Worm (Caenorhabditis elegans) whole organism, L3 larva: ENCODE data around the gene acox-1.5.

Experiments used
- R02D3.7 ChIP-seq: fragments of 150-350 bp; optimal IDR thresholded peaks from 2 replicates; lab custom pipeline; 2014; ENCODE audit warnings: missing biosample characterization, missing genetic modification characterization
- ceh-9 ChIP-seq: sonication (generic microtip); optimal IDR thresholded peaks from 2 replicates; lab custom pipeline; 2018; ENCODE audit warnings: missing biosample characterization, missing genetic modification characterization
- daf-12 ChIP-seq: fragments of 150-350 bp; optimal IDR thresholded peaks from 2 replicates; lab custom pipeline; 2014; ENCODE audit warnings: missing biosample characterization, missing genetic modification reagents, missing genetic modification characterization
- egl-27 ChIP-seq: sonication (generic microtip); optimal IDR thresholded peaks from 4 replicates; lab custom pipeline; 2017; ENCODE audit warnings: missing biosample characterization, missing genetic modification reagents, missing genetic modification characterization
- egl-5 ChIP-seq: fragments of 150-350 bp; optimal IDR thresholded peaks from 2 replicates; lab custom pipeline; 2017; ENCODE audit warnings: missing biosample characterization, missing genetic modification reagents, missing genetic modification characterization, inconsistent platforms
- elt-1 ChIP-seq: fragments of 150-350 bp; optimal IDR thresholded peaks from 2 replicates; lab custom pipeline; 2014; ENCODE audit warnings: missing biosample characterization, missing genetic modification characterization
- elt-2 ChIP-seq: sonication (generic microtip); optimal IDR thresholded peaks from 2 replicates; lab custom pipeline; 2016; ENCODE audit warnings: missing genetic modification reagents, mild to moderate bottlenecking, missing genetic modification characterization, missing compliant biosample characterization
- elt-3 ChIP-seq, 3 experiments: fragments of 150-350 bp in 1 of 3; sonication (generic microtip) in 2 of 3; optimal IDR thresholded peaks; 2 replicates in 2 of 3; 4 replicates in 1 of 3; lab custom pipeline; 2014 to 2017; ENCODE audit warnings: missing biosample characterization in 3 of 3, missing genetic modification characterization in 3 of 3
- fkh-10 ChIP-seq: sonication (generic microtip); optimal IDR thresholded peaks from 2 replicates; lab custom pipeline; 2017; ENCODE audit warnings: missing biosample characterization, missing genetic modification reagents, missing genetic modification characterization
- fos-1 ChIP-seq: fragments of 150-350 bp; optimal IDR thresholded peaks from 2 replicates; lab custom pipeline; 2014; ENCODE audit warnings: missing biosample characterization, missing genetic modification characterization
- jun-1 ChIP-seq: fragments of 150-350 bp; optimal IDR thresholded peaks from 2 replicates; lab custom pipeline; 2014; ENCODE audit warnings: missing biosample characterization, missing genetic modification reagents, missing genetic modification characterization
- lin-15B ChIP-seq: fragments of 150-350 bp; optimal IDR thresholded peaks from 2 replicates; lab custom pipeline; 2014; ENCODE audit warnings: missing biosample characterization, missing genetic modification characterization
- lsy-12 ChIP-seq: sonication (generic microtip); optimal IDR thresholded peaks from 2 replicates; lab custom pipeline; 2016; ENCODE audit warnings: mild to moderate bottlenecking, missing genetic modification characterization, missing compliant biosample characterization
- mdl-1 ChIP-seq: fragments of 150-350 bp; optimal IDR thresholded peaks from 2 replicates; lab custom pipeline; 2014; ENCODE audit warnings: missing biosample characterization, missing genetic modification characterization
- mml-1 ChIP-seq: fragments of 150-350 bp; sonication (generic microtip); optimal IDR thresholded peaks from 3 replicates; lab custom pipeline; 2014; ENCODE audit warnings: missing biosample characterization, missing genetic modification characterization
- nfya-1 ChIP-seq: sonication (generic microtip); optimal IDR thresholded peaks from 2 replicates; lab custom pipeline; 2017; ENCODE audit warnings: missing genetic modification characterization, mild to moderate bottlenecking, missing compliant biosample characterization, antibody characterized with exemption, moderate library complexity; ENCODE audit not compliant: insufficient read depth
- nhr-11 ChIP-seq: fragments of 150-350 bp; optimal IDR thresholded peaks from 2 replicates; lab custom pipeline; 2014; ENCODE audit warnings: missing biosample characterization, missing genetic modification characterization
- nhr-12 ChIP-seq: fragments of 150-350 bp; optimal IDR thresholded peaks from 2 replicates; lab custom pipeline; 2014; ENCODE audit warnings: missing biosample characterization, missing genetic modification characterization
- nhr-23 ChIP-seq: fragments of 150-350 bp; optimal IDR thresholded peaks from 2 replicates; lab custom pipeline; 2014; ENCODE audit warnings: missing biosample characterization, missing genetic modification reagents, missing genetic modification characterization
- nhr-67 ChIP-seq: fragments of 150-350 bp; optimal IDR thresholded peaks from 2 replicates; lab custom pipeline; 2014; ENCODE audit warnings: missing biosample characterization, missing genetic modification characterization
- nhr-76 ChIP-seq: fragments of 150-350 bp; sonication (generic microtip); optimal IDR thresholded peaks from 5 replicates; lab custom pipeline; 2014; ENCODE audit warnings: missing biosample characterization, missing genetic modification characterization
- nhr-77 ChIP-seq: fragments of 150-350 bp; optimal IDR thresholded peaks from 2 replicates; lab custom pipeline; 2014; ENCODE audit warnings: missing biosample characterization, missing genetic modification characterization
- pha-4 ChIP-seq: fragments of 150-350 bp; optimal IDR thresholded peaks from 2 replicates; lab custom pipeline; 2014; ENCODE audit warnings: missing biosample characterization, missing genetic modification reagents, missing genetic modification characterization
- pqm-1 ChIP-seq: fragments of 150-350 bp; optimal IDR thresholded peaks from 2 replicates; lab custom pipeline; 2017; ENCODE audit warnings: missing biosample characterization, missing genetic modification characterization, inconsistent platforms
- sea-2 ChIP-seq: fragments of 150-350 bp; sonication (generic microtip); optimal IDR thresholded peaks from 4 replicates; lab custom pipeline; 2014; ENCODE audit warnings: missing biosample characterization, missing genetic modification reagents, missing genetic modification characterization
- skn-1 ChIP-seq: fragments of 150-350 bp; optimal IDR thresholded peaks from 2 replicates; lab custom pipeline; 2014; ENCODE audit warnings: missing biosample characterization, missing genetic modification characterization
- snpc-4 ChIP-seq: fragments of 150-350 bp; optimal IDR thresholded peaks from 2 replicates; lab custom pipeline; 2014; ENCODE audit warnings: missing biosample characterization, missing genetic modification characterization
- unc-62 ChIP-seq: fragments of 150-350 bp; sonication (generic microtip); optimal IDR thresholded peaks from 4 replicates; lab custom pipeline; 2014; ENCODE audit warnings: missing biosample characterization, missing genetic modification reagents, missing genetic modification characterization
- zag-1 ChIP-seq: fragments of 150-350 bp; optimal IDR thresholded peaks from 2 replicates; lab custom pipeline; 2014; ENCODE audit warnings: missing biosample characterization, missing genetic modification characterization
- ztf-4 ChIP-seq: fragments of 150-350 bp; optimal IDR thresholded peaks from 2 replicates; lab custom pipeline; 2014; ENCODE audit warnings: missing biosample characterization, missing genetic modification characterization

acox-1.5 gene

DNA sequence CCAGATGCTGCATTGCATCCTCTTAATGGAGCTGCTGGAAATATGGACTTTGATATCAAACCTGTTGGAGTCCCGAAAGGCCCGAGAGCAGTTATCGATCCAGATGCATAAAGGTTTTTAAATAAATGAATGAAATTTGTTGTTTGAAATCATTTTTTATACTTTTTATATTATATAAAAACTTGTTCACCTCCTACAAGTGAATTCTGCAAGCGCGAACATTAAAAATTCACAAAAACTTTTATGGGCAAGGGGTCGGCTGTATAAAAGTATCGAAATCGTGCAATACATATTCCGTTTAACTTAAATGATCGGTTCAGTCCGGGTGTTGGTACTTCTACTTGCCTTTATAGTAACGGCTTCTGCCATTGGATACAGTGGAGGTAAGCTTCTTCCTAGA is 6.2 kb upstream of the acox-1.5 start, which contains the start of gene F58A4.1:
Gene F58A4.1 (plus strand): TSS at position 301 of the 400 bp plus-strand sequence.
- TF ChIP-seq daf-12 (tag; lab: Kevin White, UChicago): no peak
- TF ChIP-seq nhr-12 (tag; lab: Kevin White, UChicago): no peak
- no peak for TF ChIP-seq ceh-9 (tag; lab: Kevin White, UChicago)
- no peak for TF ChIP-seq nfya-1
- no peak for TF ChIP-seq fos-1 (tag; lab: Kevin White, UChicago)
- TF ChIP-seq zag-1 (tag; lab: Kevin White, UChicago): no peak
- no peak for TF ChIP-seq fkh-10 (GFP tag; lab: Kevin White, UChicago)
- no peak for TF ChIP-seq nhr-67 (tag; lab: Kevin White, UChicago)
- TF ChIP-seq nhr-11 (tag; lab: Kevin White, UChicago): no peak
- no peak for TF ChIP-seq mdl-1 (tag; lab: Kevin White, UChicago)

DNA sequence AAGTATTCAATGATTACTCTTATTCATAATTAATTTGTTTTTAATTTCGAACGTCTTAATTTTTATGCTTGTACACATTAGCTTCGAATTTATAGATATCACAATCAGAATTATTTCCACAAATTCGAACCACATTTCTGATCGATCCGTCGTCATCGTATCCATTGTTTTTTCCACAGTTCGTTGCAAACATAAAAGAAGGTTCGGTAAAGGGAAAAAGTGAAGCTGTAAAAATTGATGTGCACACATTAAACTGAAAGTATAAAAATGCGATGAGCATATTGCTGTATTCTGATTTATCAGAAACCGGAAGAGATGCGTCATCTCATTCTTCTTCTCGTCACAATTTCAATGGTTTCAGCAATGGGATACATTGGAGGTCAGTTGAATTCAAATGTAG is 5.1 kb upstream of the acox-1.5 start, which contains the start of gene C48B4.12:
Gene C48B4.12 (plus strand): TSS at position 301 of the 400 bp plus-strand sequence.
- TF ChIP-seq nhr-23 (tag; lab: Kevin White, UChicago) (no peak), sea-2 (GFP tag; lab: Kevin White, UChicago) (no peak), nhr-77 (tag; lab: Kevin White, UChicago) (no peak), nfya-1 (no peak), ztf-4 (tag; lab: Kevin White, UChicago) (no peak), fos-1 (tag; lab: Kevin White, UChicago) (no peak)

DNA sequence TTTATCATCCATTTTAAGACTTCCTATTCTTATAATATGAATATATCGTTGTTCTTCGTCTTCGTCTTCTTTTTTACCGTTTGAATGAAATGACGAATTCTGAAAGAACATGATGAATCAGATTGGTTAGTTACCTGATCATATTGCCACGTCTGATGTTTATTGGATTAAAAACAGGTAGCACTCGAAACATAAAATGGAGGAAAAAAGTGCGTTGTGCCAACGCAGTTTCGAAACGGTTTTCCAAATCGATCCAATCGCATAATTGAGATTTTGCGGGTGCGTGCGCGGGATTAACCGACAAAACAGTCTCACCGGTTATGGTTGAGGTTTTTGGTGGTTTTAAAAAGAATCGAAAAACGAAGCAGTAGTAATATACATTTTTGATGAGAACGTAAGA is 3.6 kb upstream of the acox-1.5 start, which contains the start of gene rom-2:
Gene rom-2 (minus strand): TSS at position 101 of the 400 bp plus-strand sequence.
- TF ChIP-seq lin-15B (tag; lab: Kevin White, UChicago) (no peak), elt-1 (tag; lab: Kevin White, UChicago) (no peak), R02D3.7 (tag; lab: Kevin White, UChicago) (no peak)
- TF ChIP-seq, all 47 proteins: peak for 0

DNA sequence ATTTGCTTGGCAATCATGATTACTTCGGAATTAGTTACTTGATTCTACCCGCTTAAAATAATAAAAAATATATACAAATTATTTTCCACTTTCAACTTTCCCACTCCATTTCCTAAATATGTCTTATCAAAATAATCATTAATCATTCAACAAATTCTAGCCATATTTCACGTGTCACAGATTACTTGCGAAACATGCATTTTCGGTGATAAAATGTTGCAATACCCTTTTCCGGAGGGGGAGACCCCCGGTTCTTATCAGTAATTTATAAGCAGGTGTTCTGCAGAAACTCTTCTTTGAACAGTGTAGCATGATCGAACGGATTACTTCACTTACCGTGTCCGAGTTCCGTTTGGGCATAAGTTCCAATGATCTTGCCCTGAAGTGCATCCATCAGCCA is 1.8 kb downstream of the acox-1.5 start:
- no peak for TF ChIP-seq zag-1 (tag; lab: Kevin White, UChicago)
- TF ChIP-seq pha-4: peak; percentile 22
- no peak for TF ChIP-seq sea-2 (GFP tag; lab: Kevin White, UChicago)
- peak; percentile 34 for TF ChIP-seq jun-1
- peak; percentile 93 for TF ChIP-seq elt-2 (tag; lab: Kevin White, UChicago)
- TF ChIP-seq elt-3 (tag; optimal IDR thresholded peaks at IDR 0.05; lab: Kevin White, UChicago): no peak
- peak; percentile 87 for TF ChIP-seq pqm-1 (tag; lab: Kevin White, UChicago)

DNA sequence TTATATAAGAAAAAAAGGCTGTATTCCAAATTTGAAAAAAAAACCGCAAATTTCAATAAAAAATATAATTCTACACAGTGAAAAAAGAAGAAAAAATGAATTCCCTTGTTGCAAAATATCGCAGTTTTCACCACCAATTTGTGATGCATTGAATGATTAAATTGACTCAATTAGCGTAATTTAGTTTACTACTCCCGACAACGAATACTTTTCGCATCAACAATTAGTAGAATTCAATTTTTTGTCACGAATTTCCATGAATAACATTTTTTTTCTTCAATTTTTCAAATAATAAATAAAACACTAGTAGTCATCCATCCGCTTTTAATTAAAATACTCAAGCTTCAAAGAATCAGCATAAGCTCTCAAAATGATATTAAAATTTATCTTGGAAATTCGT is 6.7 kb downstream of the acox-1.5 start:
- TF ChIP-seq ceh-9 (tag; lab: Kevin White, UChicago) (no peak), mml-1 (tag; lab: Kevin White, UChicago) (no peak), lsy-12 (tag; lab: Kevin White, UChicago) (no peak), fkh-10 (GFP tag; lab: Kevin White, UChicago) (peak; percentile 67)

DNA sequence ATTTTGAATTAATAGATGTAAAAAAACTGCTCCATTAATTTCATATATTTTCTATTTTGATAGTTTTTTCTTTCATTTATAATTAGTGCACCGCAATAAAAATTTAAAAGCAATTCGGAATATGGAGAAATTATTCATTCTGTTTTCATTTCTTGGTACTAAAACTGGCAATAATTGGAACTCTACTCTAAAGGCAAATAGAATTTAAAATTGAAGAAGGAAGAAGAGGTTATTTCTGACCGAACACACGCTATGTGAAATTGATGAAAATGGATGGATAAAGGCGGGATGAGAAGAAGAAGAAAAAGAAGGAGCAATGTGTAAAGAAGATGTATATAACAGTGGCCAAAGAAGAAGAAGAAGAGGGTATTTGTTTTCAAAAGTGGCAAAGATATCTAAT is 8.8 kb downstream of the acox-1.5 start:
- TF ChIP-seq mdl-1 (tag; lab: Kevin White, UChicago) (no peak), elt-2 (tag; lab: Kevin White, UChicago) (no peak), sea-2 (GFP tag; lab: Kevin White, UChicago) (no peak), nhr-11 (tag; lab: Kevin White, UChicago) (no peak), egl-27 (tag; lab: Kevin White, UChicago) (no peak), jun-1 (no peak), lsy-12 (tag; lab: Kevin White, UChicago) (no peak), nhr-76 (tag; lab: Kevin White, UChicago) (no peak), pha-4 (no peak), skn-1 (tag; lab: Kevin White, UChicago) (no peak), nfya-1 (no peak), nhr-77 (tag; lab: Kevin White, UChicago) (no peak), snpc-4 (tag; lab: Kevin White, UChicago) (no peak)
- TF ChIP-seq, all 47 proteins: peak for 0

DNA sequence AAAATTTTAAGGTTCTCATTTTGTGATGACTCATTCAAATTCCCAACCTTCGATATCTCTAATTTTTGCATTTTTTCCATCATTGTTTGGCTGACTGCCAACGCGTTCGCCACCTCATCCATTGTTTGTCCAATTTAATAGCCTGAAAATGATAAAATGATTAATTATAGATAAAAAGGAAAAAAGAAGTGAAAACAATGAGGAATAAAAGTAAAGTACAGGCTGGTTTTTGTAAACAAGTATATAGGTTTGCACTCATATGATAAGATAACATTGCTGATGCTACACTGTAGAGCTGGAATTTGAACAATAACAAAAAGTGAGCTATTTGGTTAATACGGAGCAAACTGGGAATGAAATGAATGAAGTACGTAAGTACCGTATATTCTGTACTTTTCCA is 9.8 kb downstream of the acox-1.5 start, which contains the start of gene C48B4.3:
Gene C48B4.3 (minus strand): TSS at position 149 of the 400 bp plus-strand sequence.
- no peak for TF ChIP-seq mdl-1 (tag; lab: Kevin White, UChicago)
- TF ChIP-seq ztf-4 (tag; lab: Kevin White, UChicago): no peak
- TF ChIP-seq nhr-23 (tag; lab: Kevin White, UChicago): no peak
- TF ChIP-seq nfya-1: no peak
- no peak for TF ChIP-seq snpc-4 (tag; lab: Kevin White, UChicago)
- no peak for TF ChIP-seq fkh-10 (GFP tag; lab: Kevin White, UChicago)
- TF ChIP-seq egl-5 (tag; lab: Kevin White, UChicago): no peak
- TF ChIP-seq pha-4: peak; percentile 65
- TF ChIP-seq jun-1: peak; percentile 42
- TF ChIP-seq unc-62 (GFP tag; lab: Kevin White, UChicago): no peak
- peak; percentile 59 for TF ChIP-seq elt-2 (tag; lab: Kevin White, UChicago)
- peak; percentile 92 for TF ChIP-seq pqm-1 (tag; lab: Kevin White, UChicago)
- no peak for TF ChIP-seq lsy-12 (tag; lab: Kevin White, UChicago)
- TF ChIP-seq zag-1 (tag; lab: Kevin White, UChicago): no peak
